Worm (Caenorhabditis elegans) whole organism, L2 larva: ENCODE data around the gene F37H8.5.

ENCODE experiments used
- R02D3.7 ChIP-seq: fragments of 150-350 bp; optimal IDR thresholded peaks from 2 replicates; lab custom pipeline; 2014; ENCODE audit warnings: missing biosample characterization, missing genetic modification characterization
- dmd-4 ChIP-seq: sonication (generic microtip); optimal IDR thresholded peaks from 2 replicates; lab custom pipeline; 2017; ENCODE audit warnings: missing biosample characterization, missing genetic modification characterization
- elt-3 ChIP-seq: sonication (generic microtip); optimal IDR thresholded peaks from 2 replicates; lab custom pipeline; 2017; ENCODE audit warnings: missing biosample characterization, missing genetic modification characterization
- fos-1 ChIP-seq: fragments of 150-350 bp; optimal IDR thresholded peaks from 2 replicates; lab custom pipeline; 2014; ENCODE audit warnings: missing biosample characterization, missing genetic modification characterization
- mab-5 ChIP-seq: fragments of 150-350 bp; optimal IDR thresholded peaks from 2 replicates; lab custom pipeline; 2014; ENCODE audit warnings: missing biosample characterization, missing genetic modification characterization
- mdl-1 ChIP-seq, 2 experiments: fragments of 150-350 bp in 1 of 2; sonication (generic microtip) in 1 of 2; optimal IDR thresholded peaks; 2 replicates each; lab custom pipeline; 2017; ENCODE audit warnings: missing biosample characterization in 2 of 2, missing genetic modification characterization in 2 of 2
- nhr-10 ChIP-seq: sonication (generic microtip); optimal IDR thresholded peaks from 2 replicates; lab custom pipeline; 2017; ENCODE audit warnings: missing biosample characterization, missing genetic modification characterization
- nhr-25 ChIP-seq: fragments of 150-350 bp; sonication (generic microtip); optimal IDR thresholded peaks from 3 replicates; lab custom pipeline; 2014; ENCODE audit warnings: missing biosample characterization, missing genetic modification characterization
- nhr-77 ChIP-seq: fragments of 150-350 bp; optimal IDR thresholded peaks from 2 replicates; lab custom pipeline; 2014; ENCODE audit warnings: missing biosample characterization, missing genetic modification characterization
- peb-1 ChIP-seq: fragments of 150-350 bp; optimal IDR thresholded peaks from 2 replicates; lab custom pipeline; 2014; ENCODE audit warnings: missing biosample characterization, missing genetic modification characterization
- snpc-4 ChIP-seq: fragments of 150-350 bp; optimal IDR thresholded peaks from 2 replicates; lab custom pipeline; 2014; ENCODE audit warnings: missing biosample characterization, missing genetic modification characterization
- unc-62 ChIP-seq: fragments of 150-350 bp; optimal IDR thresholded peaks from 2 replicates; lab custom pipeline; 2014; ENCODE audit warnings: missing biosample characterization, missing genetic modification reagents, missing genetic modification characterization
- ztf-4 ChIP-seq: fragments of 150-350 bp; optimal IDR thresholded peaks from 2 replicates; lab custom pipeline; 2014; ENCODE audit warnings: missing biosample characterization, missing genetic modification characterization

DNA sequence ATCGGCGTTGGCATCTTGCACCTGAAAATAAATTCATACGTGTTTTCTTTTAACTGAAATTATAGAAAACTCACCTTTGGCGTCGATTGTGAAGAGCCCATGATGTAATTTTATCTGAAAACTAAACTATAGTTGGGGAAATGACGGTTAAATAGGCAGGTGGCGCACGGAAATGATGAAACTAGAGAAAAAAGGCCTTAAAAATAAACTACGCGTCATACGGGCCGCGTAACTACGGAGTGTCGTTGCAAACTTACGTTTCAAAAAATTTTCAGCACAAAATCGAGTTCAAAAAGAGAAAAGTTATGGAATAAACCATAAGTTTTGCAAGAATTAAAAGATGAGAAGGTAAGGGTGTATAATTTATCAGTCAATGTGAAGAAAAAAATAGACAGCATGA is 48.3 kb downstream of the F37H8.5 start, which contains the start of gene cchl-1:
- no peak for TF ChIP-seq elt-3 (tag; lab: Kevin White, UChicago)
- no peak for TF ChIP-seq nhr-10 (tag; lab: Kevin White, UChicago)
- no peak for TF ChIP-seq ztf-4 (tag; lab: Kevin White, UChicago)
- TF ChIP-seq snpc-4 (tag; lab: Kevin White, UChicago): no peak
- TF ChIP-seq mdl-1 (tag; optimal IDR thresholded peaks at IDR 0.05; lab: Kevin White, UChicago): no peak
- TF ChIP-seq mab-5: no peak
- no peak for TF ChIP-seq R02D3.7
- TF ChIP-seq peb-1 (tag; lab: Kevin White, UChicago): no peak
- TF ChIP-seq nhr-77 (tag; lab: Kevin White, UChicago): no peak
- TF ChIP-seq nhr-25 (tag; lab: Kevin White, UChicago): no peak
- TF ChIP-seq fos-1: no peak
- TF ChIP-seq unc-62 (GFP tag; lab: Kevin White, UChicago): no peak
- TF ChIP-seq dmd-4 (tag; lab: Kevin White, UChicago): no peak
